Fruit fly (Drosophila melanogaster) S2 (cell line): ENCODE results near the gene tim.
A peak's percentile ranks its signal among the peaks of the same experiment; 100 is the strongest.

Source experiments
- CG8478 ChIP-seq: fragments of >200 bp; optimal IDR thresholded peaks from 2 replicates; lab custom pipeline; 2018
- CTCF ChIP-seq, 2 experiments: fragments of >200 bp; optimal IDR thresholded peaks; 2 replicates each; lab custom pipeline; 2018

Gene tim

dm6 chr2L:3507209-3508164 lies at the start of gene tim:
TSS of gene tim (minus strand) at chr2L:3508119.
- TF ChIP-seq CTCF (optimal IDR thresholded peaks at IDR 0.05; lab: Kevin White, UChicago) (no peak), CG8478 (lab: Kevin White, UChicago) (no peak)

dm6 chr2L:3557471-3557870 lies 49.6 kb upstream of the tim start:
- TF ChIP-seq CG8478 (lab: Kevin White, UChicago) = no peak
- TF ChIP-seq CTCF (optimal IDR thresholded peaks at IDR 0.05; lab: Kevin White, UChicago) = no peak

- TF ChIP-seq CG8478 (lab: Kevin White, UChicago) (no peak), CTCF (optimal IDR thresholded peaks at IDR 0.05; lab: Kevin White, UChicago) (no peak)
Measured at dm6 chr2L:3556937-3557336, 49.0 kb upstream of the tim start.

dm6 chr2L:3555408-3556058 lies 47.6 kb upstream of the tim start:
- TF ChIP-seq CTCF (optimal IDR thresholded peaks at IDR 0.05; lab: Kevin White, UChicago) (no peak), CG8478 (lab: Kevin White, UChicago) (no peak)

- TF ChIP-seq CG8478 (lab: Kevin White, UChicago) (no peak), CTCF (optimal IDR thresholded peaks at IDR 0.05; lab: Kevin White, UChicago) (no peak)
Measured at dm6 chr2L:3553902-3554301, 46.0 kb upstream of the tim start.

- no peak for TF ChIP-seq CTCF (optimal IDR thresholded peaks at IDR 0.05; lab: Kevin White, UChicago)
- no peak for TF ChIP-seq CG8478 (lab: Kevin White, UChicago)
Measured at dm6 chr2L:3552773-3553172, 44.9 kb upstream of the tim start.

- TF ChIP-seq CG8478 (lab: Kevin White, UChicago) (no peak), CTCF (optimal IDR thresholded peaks at IDR 0.05; lab: Kevin White, UChicago) (no peak)
Measured at dm6 chr2L:3550583-3550982, 42.7 kb upstream of the tim start.

- TF ChIP-seq CG8478 (lab: Kevin White, UChicago) (no peak), CTCF (optimal IDR thresholded peaks at IDR 0.05; lab: Kevin White, UChicago) (no peak)
Measured at dm6 chr2L:3549742-3550141, 41.8 kb upstream of the tim start.

- TF ChIP-seq CTCF (optimal IDR thresholded peaks at IDR 0.05; lab: Kevin White, UChicago) (no peak), CG8478 (lab: Kevin White, UChicago) (no peak)
Measured at dm6 chr2L:3548879-3549278, 41.0 kb upstream of the tim start.

dm6 chr2L:3547512-3547911 lies 39.6 kb upstream of the tim start:
- TF ChIP-seq CTCF (optimal IDR thresholded peaks at IDR 0.05; lab: Kevin White, UChicago) (no peak), CG8478 (lab: Kevin White, UChicago) (no peak)

dm6 chr2L:3545033-3545666 lies 37.2 kb upstream of the tim start:
- no peak for TF ChIP-seq CTCF (optimal IDR thresholded peaks at IDR 0.05; lab: Kevin White, UChicago)
- no peak for TF ChIP-seq CG8478 (lab: Kevin White, UChicago)

- TF ChIP-seq CTCF (optimal IDR thresholded peaks at IDR 0.05; lab: Kevin White, UChicago) = no peak
- no peak for TF ChIP-seq CG8478 (lab: Kevin White, UChicago)
Measured at dm6 chr2L:3543062-3543461, 35.1 kb upstream of the tim start.

dm6 chr2L:3539996-3540395 lies 32.1 kb upstream of the tim start:
- TF ChIP-seq CG8478 (lab: Kevin White, UChicago) = no peak
- peak in 1 of 2 experiments; percentile 9 for TF ChIP-seq CTCF (optimal IDR thresholded peaks at IDR 0.05; lab: Kevin White, UChicago)

- peak; percentile 22 to 44 for TF ChIP-seq CTCF (optimal IDR thresholded peaks at IDR 0.05; lab: Kevin White, UChicago)
- no peak for TF ChIP-seq CG8478 (lab: Kevin White, UChicago)
Measured at dm6 chr2L:3539412-3539743, 31.5 kb upstream of the tim start.
